Worm (Caenorhabditis elegans) whole organism, late embryonic: Measurements from ENCODE around the gene rga-3.

Source experiments
- T23F11.4 ChIP-seq: fragments of 200-800 bp; sonication (Bioruptor generic); optimal IDR thresholded peaks from 2 replicates; lab custom pipeline; 2018; ENCODE audit warnings: mild to moderate bottlenecking, missing genetic modification characterization, missing compliant biosample characterization
- ceh-18 ChIP-seq: sonication (generic microtip); optimal IDR thresholded peaks from 2 replicates; lab custom pipeline; 2016; ENCODE audit warnings: missing genetic modification characterization, missing compliant biosample characterization
- nfya-1 ChIP-seq: sonication (generic microtip); optimal IDR thresholded peaks from 2 replicates; lab custom pipeline; 2017; ENCODE audit warnings: missing genetic modification characterization, mild to moderate bottlenecking, missing compliant biosample characterization, antibody characterized with exemption, moderate library complexity

DNA sequence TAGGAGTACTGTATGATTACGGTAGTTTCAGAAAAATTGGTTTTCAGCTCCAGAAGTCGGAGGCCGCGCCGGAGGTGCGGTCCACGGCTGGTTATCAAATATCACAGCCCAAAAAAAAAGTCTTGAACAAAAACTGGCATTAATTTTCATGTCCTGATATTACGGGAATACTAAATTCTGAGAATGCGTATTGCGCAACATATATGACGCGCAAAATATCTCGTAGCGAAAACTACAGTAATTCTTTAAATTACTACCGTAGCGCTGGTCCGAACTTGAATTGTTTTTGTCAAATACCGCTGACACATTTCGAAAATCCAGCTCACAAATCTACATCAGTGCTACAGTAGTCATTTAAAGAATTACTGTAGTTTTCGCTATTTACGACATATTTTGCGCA, 48.7 kb upstream of the rga-3 start:
- no peak for TF ChIP-seq nfya-1 (tag; lab: Kevin White, UChicago)
- no peak for TF ChIP-seq T23F11.4
- no peak for TF ChIP-seq ceh-18 (tag; lab: Kevin White, UChicago)
